Worm (Caenorhabditis elegans): ENCODE data around the gene Y43C5B.2.

The Y43C5B.2 gene

DNA sequence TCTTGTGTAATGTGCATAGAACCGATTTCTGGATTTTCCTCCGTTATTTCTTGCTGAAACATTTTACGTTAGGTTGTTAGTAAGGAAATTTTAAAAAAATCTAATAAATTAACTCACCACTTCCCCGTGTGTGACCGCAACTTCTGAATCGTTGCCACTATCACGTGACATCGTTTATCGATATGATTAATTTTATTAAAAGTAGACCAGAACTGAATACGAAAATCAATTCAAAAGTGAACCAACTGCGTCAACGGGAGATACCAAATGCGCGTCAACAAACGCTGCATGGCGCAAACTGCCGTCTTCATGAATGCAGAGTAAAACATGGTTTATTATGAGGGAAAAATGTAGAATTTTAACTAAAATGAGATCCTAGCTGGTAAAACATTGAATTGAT is 13.9 kb upstream of the Y43C5B.2 start, which contains the start of gene sir-2.1 (continued):
- TF ChIP-seq Y75B8A.6 (GFP tag; IDR thresholded peaks at IDR 0.05) (no peak), nhr-10 (tag; optimal IDR thresholded peaks at IDR 0.05) (no peak), nhr-42 (GFP tag; IDR thresholded peaks at IDR 0.05) (no peak), jun-1 (tag; optimal IDR thresholded peaks at IDR 0.05) (peak; percentile 21), F37D6.2 (tag; optimal IDR thresholded peaks at IDR 0.05) (no peak), rbr-2 (tag; optimal IDR thresholded peaks at IDR 0.05) (peak; percentile 58), ztf-7 (tag; optimal IDR thresholded peaks at IDR 0.05) (no peak), R02D3.7 (tag; optimal IDR thresholded peaks at IDR 0.05) (no peak), ceh-28 (tag; optimal IDR thresholded peaks at IDR 0.05) (no peak), spr-3 (GFP tag; optimal IDR thresholded peaks at IDR 0.05) (peak; percentile 5), ceh-82 (tag; optimal IDR thresholded peaks at IDR 0.05) (no peak), nhr-111 (GFP tag; optimal IDR thresholded peaks at IDR 0.05) (no peak), ceh-20 (GFP tag; IDR thresholded peaks at IDR 0.05) (no peak), lir-3 (tag; optimal IDR thresholded peaks at IDR 0.05) (no peak), ama-1 (optimal IDR thresholded peaks at IDR 0.05) (peak; percentile 29), nhr-11 (tag; optimal IDR thresholded peaks at IDR 0.05) (no peak), ces-1 (GFP tag; optimal IDR thresholded peaks at IDR 0.05) (no peak), aha-1 (tag) (no peak), attf-4 (tag; optimal IDR thresholded peaks at IDR 0.05) (no peak), Y105C5A.15 (GFP tag; IDR thresholded peaks at IDR 0.05) (no peak), F49E8.2 (tag; optimal IDR thresholded peaks at IDR 0.05; ENCODE audit: borderline replicate concordance) (no peak), nhr-102 (tag; optimal IDR thresholded peaks at IDR 0.05) (peak; percentile 23), lin-39 (tag; optimal IDR thresholded peaks at IDR 0.05) (no peak), ZK337.2 (GFP tag; IDR thresholded peaks at IDR 0.05) (no peak), ceh-44 (GFP tag; IDR thresholded peaks at IDR 0.05) (no peak), lin-38 (GFP tag; IDR thresholded peaks at IDR 0.05) (peak; percentile 53), nhr-28 (tag; optimal IDR thresholded peaks at IDR 0.05) (no peak), mdl-1 (tag; optimal IDR thresholded peaks at IDR 0.05) (no peak), lin-13 (GFP tag; optimal IDR thresholded peaks at IDR 0.05) (no peak), mxl-2 (GFP tag; conservative IDR thresholded peaks at IDR 0.05) (no peak), Y48G9A.11 (GFP tag; IDR thresholded peaks at IDR 0.05) (no peak), lin-1 (GFP tag; IDR thresholded peaks at IDR 0.05) (no peak), tag-97 (GFP tag; IDR thresholded peaks at IDR 0.05) (no peak), lsy-2 (tag; optimal IDR thresholded peaks at IDR 0.05) (peak in 1 of 2 experiments; percentile 69), mes-2 (tag; optimal IDR thresholded peaks at IDR 0.05; ENCODE audit: poor library complexity, severe bottlenecking) (peak; percentile 71), T26A8.4 (GFP tag; IDR thresholded peaks at IDR 0.05) (peak; percentile 26; the same call in 1 of the 2 replicates)

DNA sequence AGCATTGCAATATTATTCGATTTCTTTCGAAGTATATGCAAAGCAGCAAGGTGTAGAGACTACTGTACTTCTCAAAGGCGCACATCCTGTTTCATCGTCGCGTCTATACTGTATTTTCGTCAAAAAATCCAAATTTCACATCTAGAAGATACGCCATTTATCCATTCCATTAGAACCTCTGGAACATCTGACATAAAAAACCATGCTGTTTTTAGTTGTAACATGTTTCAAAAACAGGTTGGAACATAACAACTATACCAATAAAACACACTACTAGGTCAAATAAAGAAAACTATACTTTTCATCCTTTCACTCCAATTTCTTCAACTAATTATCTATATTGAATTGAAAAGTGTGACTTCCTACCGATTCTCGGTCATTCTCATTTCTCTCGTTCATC is 8.2 kb upstream of the Y43C5B.2 start, which contains the start of gene ugt-59:
TSS of gene ugt-59 (plus strand) at position 301 of the 400 bp plus-strand sequence.
- TF ChIP-seq lin-29 (GFP tag; IDR thresholded peaks at IDR 0.05), result no peak
- no peak for TF ChIP-seq R02D3.7 (tag; optimal IDR thresholded peaks at IDR 0.05)
- no peak for TF ChIP-seq lsy-2 (tag; optimal IDR thresholded peaks at IDR 0.05)
- no peak for TF ChIP-seq daf-19 (GFP tag; conservative IDR thresholded peaks at IDR 0.05)
- TF ChIP-seq mdt-29 (GFP tag; IDR thresholded peaks at IDR 0.05), result no peak
- TF ChIP-seq lin-13 (GFP tag; optimal IDR thresholded peaks at IDR 0.05), result no peak

DNA sequence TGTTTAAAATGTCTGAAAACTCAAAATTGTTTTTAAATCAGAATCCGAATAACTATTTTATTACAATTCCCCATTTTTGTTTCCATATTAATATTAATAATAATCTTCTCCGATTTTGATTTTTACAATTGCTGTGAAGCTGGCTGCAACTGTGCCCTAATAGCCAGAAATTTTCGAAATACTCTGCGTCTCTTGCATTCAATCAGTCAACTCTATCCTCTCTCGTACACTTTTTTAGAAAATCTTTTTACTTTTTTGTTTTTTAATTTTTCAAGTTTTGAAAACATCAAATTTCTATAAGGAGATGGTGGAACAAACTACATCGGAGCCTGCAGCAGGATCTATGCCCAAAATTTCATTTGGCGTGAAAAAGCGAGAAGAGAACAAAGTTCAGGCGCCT is 5.7 kb upstream of the Y43C5B.2 start, which contains the start of gene gkow-1:
TSS of gene gkow-1 (plus strand) at position 301 of the 400 bp plus-strand sequence.
- no peak for TF ChIP-seq tra-1 (GFP tag; IDR thresholded peaks at IDR 0.05)
- no peak for TF ChIP-seq set-16 (GFP tag; IDR thresholded peaks at IDR 0.05)
- no peak for TF ChIP-seq ceh-32 (tag; optimal IDR thresholded peaks at IDR 0.05; ENCODE audit: poor library complexity)
- no peak for TF ChIP-seq mxl-2 (GFP tag; conservative IDR thresholded peaks at IDR 0.05)
- no peak for TF ChIP-seq nhr-76 (tag; optimal IDR thresholded peaks at IDR 0.05)
- no peak for TF ChIP-seq duxl-1 (tag; optimal IDR thresholded peaks at IDR 0.05; ENCODE audit: poor library complexity)
- TF ChIP-seq daf-19 (GFP tag; conservative IDR thresholded peaks at IDR 0.05), result no peak
- TF ChIP-seq ceh-20 (GFP tag; IDR thresholded peaks at IDR 0.05), result no peak
- TF ChIP-seq dmd-8 (GFP tag; IDR thresholded peaks at IDR 0.05), result no peak
- TF ChIP-seq aha-1 (tag), result no peak
- TF ChIP-seq zip-11 (GFP tag; IDR thresholded peaks at IDR 0.05), result no peak
- no peak for TF ChIP-seq F10B5.3 (tag; optimal IDR thresholded peaks at IDR 0.05)
- TF ChIP-seq madf-5 (GFP tag; IDR thresholded peaks at IDR 0.05), result no peak
- no peak for TF ChIP-seq nhr-102 (tag; optimal IDR thresholded peaks at IDR 0.05)
- no peak for TF ChIP-seq F44E2.7 (GFP tag; IDR thresholded peaks at IDR 0.05)
- no peak for TF ChIP-seq T20F7.1 (GFP tag; optimal IDR thresholded peaks at IDR 0.05)

Data from whole organism, L4 larva.